Worm (Caenorhabditis elegans) whole organism, young adult: ENCODE results near the gene C34F6.11.

Experiments
- F57A8.1 ChIP-seq: fragments of 200-800 bp; sonication (Bioruptor generic); optimal IDR thresholded peaks from 2 replicates; lab custom pipeline; 2018; ENCODE audit warnings: mild to moderate bottlenecking, missing genetic modification characterization, moderate library complexity, missing compliant biosample characterization
- K11D2.4 ChIP-seq: fragments of 200-800 bp; sonication (Bioruptor generic); IDR thresholded peaks from 2 replicates; pipeline ENCODE4 v1.3.6; 2022; ENCODE audit warnings: missing genetic modification reagents, missing genetic modification characterization, missing compliant biosample characterization
- hlh-12 ChIP-seq: sonication (generic microtip); optimal IDR thresholded peaks from 2 replicates; lab custom pipeline; 2016; ENCODE audit warnings: missing genetic modification characterization, missing compliant biosample characterization
- hmg-1.2 ChIP-seq: fragments of 200-800 bp; sonication (Bioruptor generic); IDR thresholded peaks from 2 replicates; pipeline ENCODE4 v1.3.6; 2022; ENCODE audit warnings: missing genetic modification reagents, missing genetic modification characterization, missing compliant biosample characterization
- lin-26 ChIP-seq: fragments of 200-800 bp; sonication (Bioruptor generic); IDR thresholded peaks from 2 replicates; pipeline ENCODE4 v1.3.6; 2022; ENCODE audit warnings: missing genetic modification reagents, missing genetic modification characterization, missing compliant biosample characterization
- nhr-80 ChIP-seq: sonication (generic microtip); optimal IDR thresholded peaks from 2 replicates; lab custom pipeline; 2016; ENCODE audit warnings: missing genetic modification characterization, missing compliant biosample characterization
- sea-2 ChIP-seq: fragments of 200-800 bp; sonication (Bioruptor generic); IDR thresholded peaks from 2 replicates; pipeline ENCODE4 v1.3.6; 2022; ENCODE audit warnings: missing genetic modification characterization, missing compliant biosample characterization

The C34F6.11 gene

DNA sequence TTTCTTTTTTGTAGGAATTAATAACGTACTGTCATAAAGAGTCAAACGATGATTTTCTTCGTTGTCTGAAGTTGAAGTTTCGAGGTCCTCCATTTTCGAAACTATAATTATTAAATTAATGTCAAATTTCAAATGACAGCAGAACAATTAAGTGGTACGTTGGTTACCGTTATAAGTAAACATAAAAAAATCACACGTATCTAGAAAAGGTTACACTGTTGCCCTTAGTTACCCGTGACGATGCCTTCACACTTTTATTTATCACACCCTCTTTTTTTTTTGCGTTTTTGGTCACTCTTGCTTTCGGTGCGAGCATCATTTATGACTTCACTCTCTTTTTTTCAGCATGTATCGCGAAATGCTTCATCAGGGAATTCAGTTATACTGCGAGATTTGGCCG lies 51.0 kb downstream of the C34F6.11 start, which contains the start of the genes C05C9.3 and C05C9.2:
Gene C05C9.3, minus strand, starts transcription at position 101 of the 400 bp plus-strand sequence.
Gene C05C9.2, plus strand, starts transcription at position 346 of the 400 bp plus-strand sequence.
- TF ChIP-seq hlh-12 (tag; lab: Kevin White, UChicago) = no peak
- TF ChIP-seq lin-26 (GFP tag; lab: Robert Waterston, UW) = no peak
- TF ChIP-seq nhr-80 (tag; lab: Kevin White, UChicago) = no peak
- TF ChIP-seq K11D2.4 (GFP tag; lab: Robert Waterston, UW) = no peak
- TF ChIP-seq sea-2 (GFP tag; lab: Robert Waterston, UW) = no peak
- TF ChIP-seq hmg-1.2 (GFP tag; lab: Robert Waterston, UW) = no peak
- no peak for TF ChIP-seq F57A8.1 (GFP tag; lab: Kevin White, UChicago)
